Worm (Caenorhabditis elegans) whole organism, late embryonic: Measurements from ENCODE around the gene B0244.10.
A peak's percentile ranks its signal among the peaks of the same experiment; 100 is the strongest.

Source experiments
- C38D4.7 ChIP-seq: fragments of 200-800 bp; sonication (Bioruptor generic); optimal IDR thresholded peaks from 2 replicates; lab custom pipeline; 2018; ENCODE audit warnings: mild to moderate bottlenecking, missing genetic modification characterization, moderate library complexity, missing compliant biosample characterization
- F13H6.1 ChIP-seq: sonication (generic microtip); optimal IDR thresholded peaks from 2 replicates; lab custom pipeline; 2016; ENCODE audit warnings: missing genetic modification characterization, missing compliant biosample characterization
- K02D7.2 ChIP-seq: sonication (generic microtip); optimal IDR thresholded peaks from 2 replicates; lab custom pipeline; 2017; ENCODE audit warnings: mild to moderate bottlenecking, missing genetic modification characterization, missing compliant biosample characterization
- K09A11.1 ChIP-seq: sonication (generic microtip); optimal IDR thresholded peaks from 2 replicates; lab custom pipeline; 2017; ENCODE audit warnings: antibody characterized with exemption, mild to moderate bottlenecking, missing genetic modification characterization, missing compliant biosample characterization; ENCODE audit not compliant: insufficient read depth
- T23F11.4 ChIP-seq: fragments of 200-800 bp; sonication (Bioruptor generic); optimal IDR thresholded peaks from 2 replicates; lab custom pipeline; 2018; ENCODE audit warnings: mild to moderate bottlenecking, missing genetic modification characterization, missing compliant biosample characterization
- Y22D7AL.16 ChIP-seq: sonication (generic microtip); optimal IDR thresholded peaks from 2 replicates; lab custom pipeline; 2016; ENCODE audit warnings: missing genetic modification characterization, missing compliant biosample characterization
- ahr-1 ChIP-seq: sonication (generic microtip); optimal IDR thresholded peaks from 2 replicates; lab custom pipeline; 2016; ENCODE audit warnings: missing genetic modification characterization, missing compliant biosample characterization
- ceh-18 ChIP-seq: sonication (generic microtip); optimal IDR thresholded peaks from 2 replicates; lab custom pipeline; 2016; ENCODE audit warnings: missing genetic modification characterization, missing compliant biosample characterization
- ceh-19 ChIP-seq: fragments of 200-800 bp; sonication (Bioruptor generic); optimal IDR thresholded peaks from 2 replicates; lab custom pipeline; 2018; ENCODE audit warnings: mild to moderate bottlenecking, missing genetic modification characterization, missing compliant biosample characterization
- ceh-22 ChIP-seq: sonication (generic microtip); optimal IDR thresholded peaks from 2 replicates; lab custom pipeline; 2017; ENCODE audit warnings: missing biosample characterization, missing genetic modification characterization
- ceh-24 ChIP-seq: sonication (generic microtip); optimal IDR thresholded peaks from 2 replicates; lab custom pipeline; 2016; ENCODE audit warnings: mild to moderate bottlenecking, missing genetic modification characterization, missing compliant biosample characterization
- ceh-30 ChIP-seq: fragments of 150-350 bp; optimal IDR thresholded peaks from 2 replicates; lab custom pipeline; 2014; ENCODE audit warnings: missing biosample characterization, missing genetic modification characterization
- ceh-31 ChIP-seq: sonication (generic microtip); optimal IDR thresholded peaks from 2 replicates; lab custom pipeline; 2016; ENCODE audit warnings: missing genetic modification characterization, missing compliant biosample characterization
- ceh-6 ChIP-seq: fragments of 200-800 bp; sonication (Bioruptor generic); optimal IDR thresholded peaks from 2 replicates; lab custom pipeline; 2018; ENCODE audit warnings: mild to moderate bottlenecking, missing genetic modification characterization, missing compliant biosample characterization
- che-1 ChIP-seq: sonication (generic microtip); optimal IDR thresholded peaks from 2 replicates; lab custom pipeline; 2016; ENCODE audit warnings: mild to moderate bottlenecking, missing genetic modification characterization, missing compliant biosample characterization
- elt-4 ChIP-seq: sonication (generic microtip); optimal IDR thresholded peaks from 2 replicates; lab custom pipeline; 2016; ENCODE audit warnings: missing genetic modification characterization, missing compliant biosample characterization
- eyg-1 ChIP-seq: sonication (generic microtip); optimal IDR thresholded peaks from 2 replicates; lab custom pipeline; 2016; ENCODE audit warnings: missing genotype, missing genetic modification characterization, missing compliant biosample characterization
- fkh-10 ChIP-seq: fragments of 150-350 bp; optimal IDR thresholded peaks from 2 replicates; lab custom pipeline; 2014; ENCODE audit warnings: missing biosample characterization, missing genetic modification reagents, missing genetic modification characterization
- fkh-6 ChIP-seq: sonication (generic microtip); optimal IDR thresholded peaks from 2 replicates; lab custom pipeline; 2016; ENCODE audit warnings: missing genetic modification characterization, missing compliant biosample characterization
- hlh-13 ChIP-seq: fragments of 200-800 bp; sonication (Bioruptor generic); optimal IDR thresholded peaks from 2 replicates; lab custom pipeline; 2018; ENCODE audit warnings: mild to moderate bottlenecking, missing genetic modification characterization, missing compliant biosample characterization
- hlh-30 ChIP-seq: sonication (generic microtip); optimal IDR thresholded peaks from 2 replicates; lab custom pipeline; 2017; ENCODE audit warnings: antibody characterized with exemption, missing genetic modification characterization, missing compliant biosample characterization; ENCODE audit not compliant: insufficient read depth
- hlh-6 ChIP-seq: sonication (generic microtip); optimal IDR thresholded peaks from 2 replicates; lab custom pipeline; 2016; ENCODE audit warnings: missing genotype, missing genetic modification characterization, missing compliant biosample characterization
- mec-3 ChIP-seq: sonication (generic microtip); optimal IDR thresholded peaks from 2 replicates; lab custom pipeline; 2016; ENCODE audit warnings: borderline replicate concordance, missing genetic modification characterization, missing compliant biosample characterization
- nfya-1 ChIP-seq: sonication (generic microtip); optimal IDR thresholded peaks from 2 replicates; lab custom pipeline; 2017; ENCODE audit warnings: missing genetic modification characterization, mild to moderate bottlenecking, missing compliant biosample characterization, antibody characterized with exemption, moderate library complexity
- odd-2 ChIP-seq: sonication (generic microtip); optimal IDR thresholded peaks from 2 replicates; lab custom pipeline; 2017; ENCODE audit warnings: antibody characterized with exemption, mild to moderate bottlenecking, missing genetic modification characterization, missing compliant biosample characterization
- pag-3 ChIP-seq: sonication (generic microtip); optimal IDR thresholded peaks from 2 replicates; lab custom pipeline; 2016; ENCODE audit warnings: missing compliant biosample characterization, missing genetic modification characterization, borderline replicate concordance
- pax-1 ChIP-seq: fragments of 150-350 bp; optimal IDR thresholded peaks from 2 replicates; lab custom pipeline; 2014; ENCODE audit warnings: missing biosample characterization, missing genetic modification characterization
- pha-4 ChIP-seq: fragments of 150-350 bp; optimal IDR thresholded peaks from 2 replicates; lab custom pipeline; 2018; ENCODE audit warnings: missing biosample characterization, missing genetic modification reagents, missing genetic modification characterization
- pros-1 ChIP-seq: fragments of 150-350 bp; optimal IDR thresholded peaks from 2 replicates; lab custom pipeline; 2014; ENCODE audit warnings: missing biosample characterization, missing genetic modification reagents, missing genetic modification characterization
- ref-2 ChIP-seq: sonication (generic microtip); optimal IDR thresholded peaks from 2 replicates; lab custom pipeline; 2016; ENCODE audit warnings: missing genetic modification characterization, missing compliant biosample characterization
- sdc-2 ChIP-seq: sonication (generic microtip); optimal IDR thresholded peaks from 2 replicates; lab custom pipeline; 2016; ENCODE audit warnings: missing genotype, missing genetic modification characterization, missing compliant biosample characterization
- sox-4 ChIP-seq: sonication (generic microtip); optimal IDR thresholded peaks from 2 replicates; lab custom pipeline; 2017; ENCODE audit warnings: mild to moderate bottlenecking, missing genetic modification characterization, inconsistent platforms, missing compliant biosample characterization
- tbx-2 ChIP-seq: sonication (generic microtip); optimal IDR thresholded peaks from 2 replicates; lab custom pipeline; 2016; ENCODE audit warnings: missing genetic modification characterization, missing compliant biosample characterization
- tbx-7 ChIP-seq: sonication (generic microtip); optimal IDR thresholded peaks from 2 replicates; lab custom pipeline; 2016; ENCODE audit warnings: missing genotype, missing genetic modification characterization, missing compliant biosample characterization
- ttx-3 ChIP-seq: sonication (generic microtip); optimal IDR thresholded peaks from 2 replicates; lab custom pipeline; 2016; ENCODE audit warnings: missing genetic modification reagents, missing genetic modification characterization, missing compliant biosample characterization
- unc-3 ChIP-seq, 2 experiments: fragments of 200-800 bp in 1 of 2; sonication (Bioruptor generic) in 1 of 2; sonication (generic microtip) in 1 of 2; conservative IDR thresholded peaks in 1 of 2; optimal IDR thresholded peaks in 1 of 2; 2 replicates each; pipeline versions ENCODE4 v1.3.6 to Lab custom; 2016 to 2022; ENCODE audit warnings: missing compliant biosample characterization in 2 of 2, missing genetic modification characterization in 2 of 2, missing genetic modification reagents in 1 of 2
- unc-42 ChIP-seq: sonication (generic microtip); optimal IDR thresholded peaks from 2 replicates; lab custom pipeline; 2016; ENCODE audit warnings: missing genotype, missing genetic modification characterization, missing compliant biosample characterization
- unc-55 ChIP-seq: sonication (generic microtip); optimal IDR thresholded peaks from 2 replicates; lab custom pipeline; 2017; ENCODE audit warnings: missing biosample characterization, missing genetic modification reagents, missing genetic modification characterization

Gene B0244.10

ce11 chrIII:5769726-5770235, 34.8 kb downstream of the B0244.10 start, which contains the start of gene cutl-23 (continued):
- no peak for TF ChIP-seq ttx-3 (tag; lab: Kevin White, UChicago)
- no peak for TF ChIP-seq K09A11.1 (tag; lab: Kevin White, UChicago)
- no peak for TF ChIP-seq hlh-13 (GFP tag; lab: Kevin White, UChicago)
- TF ChIP-seq T23F11.4 (GFP tag; lab: Kevin White, UChicago), result peak; percentile 65
- TF ChIP-seq che-1 (tag; lab: Kevin White, UChicago), result peak; percentile 59
- peak; percentile 19 for TF ChIP-seq C38D4.7 (GFP tag; lab: Kevin White, UChicago)
- no peak for TF ChIP-seq ceh-18
- no peak for TF ChIP-seq pha-4 (tag; lab: Kevin White, UChicago)
- TF ChIP-seq pros-1 (tag; lab: Kevin White, UChicago), result no peak
- TF ChIP-seq ceh-6 (GFP tag; lab: Kevin White, UChicago), result peak; percentile 59
- no peak for TF ChIP-seq eyg-1 (tag; lab: Kevin White, UChicago)

DNA sequence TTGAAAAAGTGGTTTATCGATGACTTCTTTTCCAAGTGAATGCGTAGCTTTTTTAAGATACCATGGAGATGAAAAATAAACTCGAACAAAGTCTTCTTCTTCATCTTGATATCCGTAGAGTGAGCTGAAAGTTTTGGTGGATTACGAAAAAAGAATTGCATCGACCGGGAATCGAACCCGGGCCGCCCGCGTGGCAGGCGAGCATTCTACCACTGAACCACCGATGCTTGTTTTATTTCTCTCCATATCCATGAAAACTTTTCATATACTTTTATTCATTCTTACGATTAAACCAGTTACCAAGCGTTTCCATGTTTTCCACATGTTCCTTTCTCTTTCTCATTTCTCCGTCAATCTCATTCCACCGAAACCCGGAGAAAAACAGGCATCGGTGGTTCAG, 47.1 kb downstream of the B0244.10 start:
- TF ChIP-seq odd-2 (tag; lab: Kevin White, UChicago), result no peak

DNA sequence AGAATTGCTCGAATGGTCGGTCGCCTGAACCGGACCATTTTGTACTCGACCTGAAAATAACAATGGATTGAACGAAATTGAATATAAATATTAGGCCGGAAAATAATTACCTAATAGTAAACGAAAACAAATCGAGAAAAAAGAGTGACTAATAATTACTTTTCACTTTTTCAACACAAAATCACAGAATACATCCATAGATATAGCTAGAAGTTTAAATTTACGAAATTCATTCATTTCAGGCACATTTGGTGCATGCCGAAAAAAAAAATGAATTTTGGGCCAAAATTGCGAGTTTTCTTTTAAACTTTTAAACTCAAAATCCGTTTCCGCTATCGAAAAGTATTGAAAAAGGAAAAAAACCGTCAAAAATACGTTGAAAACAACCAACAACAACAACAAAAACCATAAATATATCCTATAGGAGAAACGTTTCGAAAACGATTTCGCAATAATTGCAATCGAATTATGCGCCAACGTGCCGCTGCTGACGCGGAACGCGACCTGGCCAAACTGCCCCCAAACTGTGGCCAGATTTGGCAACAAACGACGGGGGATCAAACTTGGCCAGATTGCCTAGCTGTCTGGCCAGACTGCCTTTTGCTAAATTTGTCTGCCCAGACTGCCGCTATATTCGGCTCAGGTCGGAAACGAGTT, 50.4 kb downstream of the B0244.10 start, which contains the start of gene Y37B11A.3:
Y37B11A.3 (minus strand) TSS at position 51 of the 657 bp plus-strand sequence.
- TF ChIP-seq hlh-6 (no peak), elt-4 (tag; lab: Kevin White, UChicago) (no peak), mec-3 (tag; lab: Kevin White, UChicago) (no peak), ceh-18 (no peak), unc-42 (no peak), ttx-3 (tag; lab: Kevin White, UChicago) (no peak), tbx-2 (tag; lab: Kevin White, UChicago) (no peak), nfya-1 (tag; lab: Kevin White, UChicago) (peak; percentile 37), hlh-30 (tag; lab: Kevin White, UChicago) (no peak), ahr-1 (tag; lab: Kevin White, UChicago) (no peak), ceh-22 (no peak), ceh-31 (peak; percentile 30), ceh-24 (tag; lab: Kevin White, UChicago) (no peak), sdc-2 (no peak), sox-4 (tag; lab: Kevin White, UChicago) (no peak), ceh-30 (no peak), pax-1 (tag; lab: Kevin White, UChicago) (no peak), pag-3 (no peak), K02D7.2 (tag; lab: Kevin White, UChicago) (no peak), che-1 (tag; lab: Kevin White, UChicago) (no peak), ref-2 (tag; lab: Kevin White, UChicago) (peak; percentile 69), fkh-10 (GFP tag; lab: Kevin White, UChicago) (no peak), ceh-19 (GFP tag; lab: Kevin White, UChicago) (no peak), unc-3 (GFP tag; conservative IDR thresholded peaks at IDR 0.05; lab: Robert Waterston, UW) (no peak), unc-3 (tag; optimal IDR thresholded peaks at IDR 0.05; lab: Kevin White, UChicago) (no peak), Y22D7AL.16 (tag; lab: Kevin White, UChicago) (no peak), tbx-7 (tag; lab: Kevin White, UChicago) (no peak), F13H6.1 (tag; lab: Kevin White, UChicago) (no peak), fkh-6 (tag; lab: Kevin White, UChicago) (peak; percentile 23), unc-55 (peak; percentile 43)
